Worm (Caenorhabditis elegans): ENCODE results near the gene srp-3.

Gene srp-3

ce11 chrV:1908542-1908941, at the start of gene srp-3:
TSS of gene srp-3 (plus strand) at chrV:1908842.
- no peak for TF ChIP-seq pes-1 (GFP tag; IDR thresholded peaks at IDR 0.05)
- no peak for TF ChIP-seq hmg-4 (GFP tag; optimal IDR thresholded peaks at IDR 0.05)
- no peak for TF ChIP-seq ama-1 (optimal IDR thresholded peaks at IDR 0.05)
- TF ChIP-seq ets-7 (tag; optimal IDR thresholded peaks at IDR 0.05), result no peak
- TF ChIP-seq flt-1 (GFP tag; IDR thresholded peaks at IDR 0.05), result no peak
- no peak for TF ChIP-seq F13C5.2 (tag; optimal IDR thresholded peaks at IDR 0.05)
- TF ChIP-seq ceh-36 (tag; optimal IDR thresholded peaks at IDR 0.05), result no peak
- no peak for TF ChIP-seq hnd-1 (tag; optimal IDR thresholded peaks at IDR 0.05)
- no peak for TF ChIP-seq hmbx-1 (tag; optimal IDR thresholded peaks at IDR 0.05)
- no peak for TF ChIP-seq aly-1 (tag; optimal IDR thresholded peaks at IDR 0.05)
- TF ChIP-seq sea-1 (GFP tag; conservative IDR thresholded peaks at IDR 0.05), result no peak
- no peak for TF ChIP-seq scrt-1 (GFP tag; IDR thresholded peaks at IDR 0.05)
- TF ChIP-seq tbx-11 (GFP tag; IDR thresholded peaks at IDR 0.05), result no peak
- TF ChIP-seq tbx-37 (GFP tag; conservative IDR thresholded peaks at IDR 0.05), result no peak
- no peak for TF ChIP-seq tra-4 (tag; optimal IDR thresholded peaks at IDR 0.05)

ce11 chrV:1862954-1863353, 45.7 kb upstream of the srp-3 start:
- no peak for TF ChIP-seq tbx-11 (GFP tag; IDR thresholded peaks at IDR 0.05)
- no peak for TF ChIP-seq tra-4 (tag; optimal IDR thresholded peaks at IDR 0.05)
- no peak for TF ChIP-seq F13C5.2 (tag; optimal IDR thresholded peaks at IDR 0.05)
- no peak for TF ChIP-seq B0310.2 (tag; optimal IDR thresholded peaks at IDR 0.05)
- no peak for TF ChIP-seq hmg-4 (GFP tag; optimal IDR thresholded peaks at IDR 0.05)
- no peak for TF ChIP-seq aly-1 (tag; optimal IDR thresholded peaks at IDR 0.05)
- no peak for TF ChIP-seq ama-1 (optimal IDR thresholded peaks at IDR 0.05)
- TF ChIP-seq hnd-1 (tag; optimal IDR thresholded peaks at IDR 0.05), result no peak
- TF ChIP-seq ceh-36 (tag; optimal IDR thresholded peaks at IDR 0.05), result no peak
- no peak for TF ChIP-seq hmbx-1 (tag; optimal IDR thresholded peaks at IDR 0.05)
- no peak for TF ChIP-seq ceh-13 (GFP tag; optimal IDR thresholded peaks at IDR 0.05)
- no peak for TF ChIP-seq scrt-1 (GFP tag; IDR thresholded peaks at IDR 0.05)

- TF ChIP-seq hnd-1 (tag; optimal IDR thresholded peaks at IDR 0.05) (no peak), hmbx-1 (tag; optimal IDR thresholded peaks at IDR 0.05) (no peak), tra-4 (tag; optimal IDR thresholded peaks at IDR 0.05) (no peak), B0310.2 (tag; optimal IDR thresholded peaks at IDR 0.05) (no peak), tbx-37 (GFP tag; conservative IDR thresholded peaks at IDR 0.05) (no peak), ets-7 (tag; optimal IDR thresholded peaks at IDR 0.05) (no peak), scrt-1 (GFP tag; IDR thresholded peaks at IDR 0.05) (no peak), aly-1 (tag; optimal IDR thresholded peaks at IDR 0.05) (no peak), flt-1 (GFP tag; IDR thresholded peaks at IDR 0.05) (no peak)
These were observed 43.6 kb upstream of the srp-3 start for ce11 chrV:1864997-1865396.

ce11 chrV:1868025-1868424, 40.6 kb upstream of the srp-3 start:
- TF ChIP-seq ceh-13 (GFP tag; optimal IDR thresholded peaks at IDR 0.05), result no peak
- no peak for TF ChIP-seq pes-1 (GFP tag; IDR thresholded peaks at IDR 0.05)
- no peak for TF ChIP-seq sea-1 (GFP tag; conservative IDR thresholded peaks at IDR 0.05)
- TF ChIP-seq tbx-11 (GFP tag; IDR thresholded peaks at IDR 0.05), result no peak
- TF ChIP-seq ama-1 (optimal IDR thresholded peaks at IDR 0.05), result no peak
- TF ChIP-seq B0310.2 (tag; optimal IDR thresholded peaks at IDR 0.05), result no peak
- TF ChIP-seq aly-1 (tag; optimal IDR thresholded peaks at IDR 0.05), result no peak
- no peak for TF ChIP-seq hnd-1 (tag; optimal IDR thresholded peaks at IDR 0.05)
- TF ChIP-seq hmg-4 (GFP tag; optimal IDR thresholded peaks at IDR 0.05), result no peak
- no peak for TF ChIP-seq flt-1 (GFP tag; IDR thresholded peaks at IDR 0.05)
- no peak for TF ChIP-seq hmbx-1 (tag; optimal IDR thresholded peaks at IDR 0.05)
- TF ChIP-seq F13C5.2 (tag; optimal IDR thresholded peaks at IDR 0.05), result no peak
- no peak for TF ChIP-seq scrt-1 (GFP tag; IDR thresholded peaks at IDR 0.05)
- TF ChIP-seq tra-4 (tag; optimal IDR thresholded peaks at IDR 0.05), result no peak
- no peak for TF ChIP-seq ets-7 (tag; optimal IDR thresholded peaks at IDR 0.05)
- TF ChIP-seq tbx-37 (GFP tag; conservative IDR thresholded peaks at IDR 0.05), result no peak
- TF ChIP-seq ceh-36 (tag; optimal IDR thresholded peaks at IDR 0.05), result no peak

- TF ChIP-seq tbx-37 (GFP tag; conservative IDR thresholded peaks at IDR 0.05), result peak; percentile 51; the same call in 1 of the 2 replicates
- peak; percentile 70; the same call in 1 of the 2 replicates for TF ChIP-seq scrt-1 (GFP tag; IDR thresholded peaks at IDR 0.05)
- TF ChIP-seq ceh-13 (GFP tag; optimal IDR thresholded peaks at IDR 0.05), result no peak
- TF ChIP-seq tra-4 (tag; optimal IDR thresholded peaks at IDR 0.05), result peak; percentile 29
- TF ChIP-seq pes-1 (GFP tag; IDR thresholded peaks at IDR 0.05), result peak; percentile 79
- TF ChIP-seq hnd-1 (tag; optimal IDR thresholded peaks at IDR 0.05), result peak; percentile 32
- TF ChIP-seq F13C5.2 (tag; optimal IDR thresholded peaks at IDR 0.05), result peak; percentile 80
- no peak for TF ChIP-seq ama-1 (optimal IDR thresholded peaks at IDR 0.05)
- TF ChIP-seq ceh-36 (tag; optimal IDR thresholded peaks at IDR 0.05), result peak; percentile 80
- no peak for TF ChIP-seq B0310.2 (tag; optimal IDR thresholded peaks at IDR 0.05)
- peak; percentile 51; the same call in 1 of the 2 replicates for TF ChIP-seq flt-1 (GFP tag; IDR thresholded peaks at IDR 0.05)
- peak; percentile 11 for TF ChIP-seq hmbx-1 (tag; optimal IDR thresholded peaks at IDR 0.05)
- no peak for TF ChIP-seq ets-7 (tag; optimal IDR thresholded peaks at IDR 0.05)
- TF ChIP-seq sea-1 (GFP tag; conservative IDR thresholded peaks at IDR 0.05), result no peak
- no peak for TF ChIP-seq aly-1 (tag; optimal IDR thresholded peaks at IDR 0.05)
- peak; percentile 51 for TF ChIP-seq hmg-4 (GFP tag; optimal IDR thresholded peaks at IDR 0.05)
- TF ChIP-seq tbx-11 (GFP tag; IDR thresholded peaks at IDR 0.05), result peak; percentile 65; the same call in 1 of the 2 replicates
These were observed 39.9 kb upstream of the srp-3 start, which contains the start of gene knl-3 for ce11 chrV:1868596-1869263. TSS of gene knl-3 (plus strand) at chrV:1869213.

- TF ChIP-seq scrt-1 (GFP tag; IDR thresholded peaks at IDR 0.05) (no peak), pes-1 (GFP tag; IDR thresholded peaks at IDR 0.05) (no peak), tbx-11 (GFP tag; IDR thresholded peaks at IDR 0.05) (no peak), ceh-36 (tag; optimal IDR thresholded peaks at IDR 0.05) (no peak), flt-1 (GFP tag; IDR thresholded peaks at IDR 0.05) (no peak), tbx-37 (GFP tag; conservative IDR thresholded peaks at IDR 0.05) (no peak), aly-1 (tag; optimal IDR thresholded peaks at IDR 0.05) (no peak), ets-7 (tag; optimal IDR thresholded peaks at IDR 0.05) (no peak), hnd-1 (tag; optimal IDR thresholded peaks at IDR 0.05) (no peak), ama-1 (optimal IDR thresholded peaks at IDR 0.05) (no peak), hmbx-1 (tag; optimal IDR thresholded peaks at IDR 0.05) (no peak), B0310.2 (tag; optimal IDR thresholded peaks at IDR 0.05) (no peak), hmg-4 (GFP tag; optimal IDR thresholded peaks at IDR 0.05) (no peak), sea-1 (GFP tag; conservative IDR thresholded peaks at IDR 0.05) (no peak), tra-4 (tag; optimal IDR thresholded peaks at IDR 0.05) (no peak)
These were observed 39.0 kb upstream of the srp-3 start, which contains the start of gene T10B5.3 for ce11 chrV:1869682-1870081. TSS of gene T10B5.3 (minus strand) at chrV:1869782.
